Worm (Caenorhabditis elegans): ENCODE measurements around the gene F44G4.7.

- no peak for TF ChIP-seq ztf-23 (GFP tag; IDR thresholded peaks at IDR 0.05)
- TF ChIP-seq ref-1 (GFP tag; conservative IDR thresholded peaks at IDR 0.05) = no peak
- TF ChIP-seq cog-1 (tag; optimal IDR thresholded peaks at IDR 0.05) = no peak
Measured at ce11 chrII:9024312-9024711, 19.3 kb upstream of the F44G4.7 start.

All from whole organism, midembryonic.